Worm (Caenorhabditis elegans): ENCODE measurements around the gene dhs-7.

DNA sequence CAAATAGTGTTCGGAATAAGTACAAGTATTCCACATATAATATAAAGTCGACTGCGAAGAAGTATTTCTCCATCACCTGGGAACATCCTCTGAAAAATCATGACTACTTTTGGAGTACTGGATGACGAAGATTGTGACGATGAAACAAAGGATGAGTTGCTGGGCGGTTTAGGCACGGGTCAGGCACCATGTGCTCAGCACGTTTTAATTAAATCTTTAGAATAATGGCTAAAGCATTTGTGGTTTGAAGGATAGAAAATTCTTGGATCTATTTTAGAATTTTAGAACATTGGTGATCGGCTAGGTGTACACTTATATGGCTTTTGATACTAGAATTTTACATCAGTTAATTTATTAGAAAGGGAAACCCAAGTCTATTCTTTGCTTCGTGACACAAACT, 21.1 kb downstream of the dhs-7 start, which contains the start of gene C27H5.6:
- TF ChIP-seq hnd-1 (tag; optimal IDR thresholded peaks at IDR 0.05) (no peak), B0310.2 (tag; optimal IDR thresholded peaks at IDR 0.05) (no peak), ama-1 (optimal IDR thresholded peaks at IDR 0.05) (no peak), scrt-1 (GFP tag; IDR thresholded peaks at IDR 0.05) (no peak), ceh-13 (GFP tag; optimal IDR thresholded peaks at IDR 0.05) (no peak), ceh-36 (tag; optimal IDR thresholded peaks at IDR 0.05) (no peak)
